Worm (Caenorhabditis elegans): ENCODE results near the gene zig-5.

zig-5 gene

ce11 chrIII:10983153-10983552 lies 29.8 kb upstream of the zig-5 start, which contains the start of gene col-92:
Gene col-92 (minus strand): TSS chrIII:10983253.
- TF ChIP-seq tbx-11 (GFP tag; IDR thresholded peaks at IDR 0.05) (no peak), B0310.2 (tag; optimal IDR thresholded peaks at IDR 0.05) (no peak), scrt-1 (GFP tag; IDR thresholded peaks at IDR 0.05) (no peak), aly-1 (tag; optimal IDR thresholded peaks at IDR 0.05) (no peak), ets-7 (tag; optimal IDR thresholded peaks at IDR 0.05) (no peak), hmbx-1 (tag; optimal IDR thresholded peaks at IDR 0.05) (no peak), hnd-1 (tag; optimal IDR thresholded peaks at IDR 0.05) (no peak), tra-4 (tag; optimal IDR thresholded peaks at IDR 0.05) (no peak), tbx-37 (GFP tag; conservative IDR thresholded peaks at IDR 0.05) (no peak), ceh-36 (tag; optimal IDR thresholded peaks at IDR 0.05) (no peak), flt-1 (GFP tag; IDR thresholded peaks at IDR 0.05) (no peak), pes-1 (GFP tag; IDR thresholded peaks at IDR 0.05) (no peak), ceh-13 (GFP tag; optimal IDR thresholded peaks at IDR 0.05) (no peak), F13C5.2 (tag; optimal IDR thresholded peaks at IDR 0.05) (no peak), hmg-4 (GFP tag; optimal IDR thresholded peaks at IDR 0.05) (no peak)

- TF ChIP-seq pes-1 (GFP tag; IDR thresholded peaks at IDR 0.05) (no peak), sea-1 (GFP tag; conservative IDR thresholded peaks at IDR 0.05) (no peak), hnd-1 (tag; optimal IDR thresholded peaks at IDR 0.05) (no peak), tbx-37 (GFP tag; conservative IDR thresholded peaks at IDR 0.05) (no peak), ets-7 (tag; optimal IDR thresholded peaks at IDR 0.05) (no peak), flt-1 (GFP tag; IDR thresholded peaks at IDR 0.05) (no peak), aly-1 (tag; optimal IDR thresholded peaks at IDR 0.05) (no peak), B0310.2 (tag; optimal IDR thresholded peaks at IDR 0.05) (no peak), hmg-4 (GFP tag; optimal IDR thresholded peaks at IDR 0.05) (no peak)
Observed at ce11 chrIII:10981555-10981954, 28.2 kb upstream of the zig-5 start.

ce11 chrIII:10976580-10976979 lies 23.3 kb upstream of the zig-5 start:
- TF ChIP-seq ama-1 (optimal IDR thresholded peaks at IDR 0.05): no peak
- no peak for TF ChIP-seq hmbx-1 (tag; optimal IDR thresholded peaks at IDR 0.05)
- no peak for TF ChIP-seq ceh-36 (tag; optimal IDR thresholded peaks at IDR 0.05)
- TF ChIP-seq pes-1 (GFP tag; IDR thresholded peaks at IDR 0.05): no peak
- TF ChIP-seq flt-1 (GFP tag; IDR thresholded peaks at IDR 0.05): no peak
- TF ChIP-seq tra-4 (tag; optimal IDR thresholded peaks at IDR 0.05): no peak
- no peak for TF ChIP-seq ceh-13 (GFP tag; optimal IDR thresholded peaks at IDR 0.05)
- TF ChIP-seq B0310.2 (tag; optimal IDR thresholded peaks at IDR 0.05): no peak

- TF ChIP-seq tra-4 (tag; optimal IDR thresholded peaks at IDR 0.05): no peak
Observed at ce11 chrIII:10969644-10970043, 16.3 kb upstream of the zig-5 start, which contains the start of gene dhc-4. Gene dhc-4 (plus strand): TSS chrIII:10969944.

ce11 chrIII:10967010-10967409 lies 13.7 kb upstream of the zig-5 start, which contains the start of gene W05B2.2:
Gene W05B2.2 (minus strand): TSS chrIII:10967110.
- TF ChIP-seq ceh-36 (tag; optimal IDR thresholded peaks at IDR 0.05): no peak
- TF ChIP-seq hnd-1 (tag; optimal IDR thresholded peaks at IDR 0.05): no peak
- no peak for TF ChIP-seq ceh-13 (GFP tag; optimal IDR thresholded peaks at IDR 0.05)

- TF ChIP-seq tbx-11 (GFP tag; IDR thresholded peaks at IDR 0.05) (no peak), flt-1 (GFP tag; IDR thresholded peaks at IDR 0.05) (no peak), pes-1 (GFP tag; IDR thresholded peaks at IDR 0.05) (no peak), scrt-1 (GFP tag; IDR thresholded peaks at IDR 0.05) (no peak), ceh-36 (tag; optimal IDR thresholded peaks at IDR 0.05) (no peak), sea-1 (GFP tag; conservative IDR thresholded peaks at IDR 0.05) (no peak), ceh-13 (GFP tag; optimal IDR thresholded peaks at IDR 0.05) (no peak), B0310.2 (tag; optimal IDR thresholded peaks at IDR 0.05) (no peak), hnd-1 (tag; optimal IDR thresholded peaks at IDR 0.05) (no peak)
Observed at ce11 chrIII:10962910-10963309, 9.6 kb upstream of the zig-5 start.

- TF ChIP-seq F13C5.2 (tag; optimal IDR thresholded peaks at IDR 0.05): no peak
- TF ChIP-seq tra-4 (tag; optimal IDR thresholded peaks at IDR 0.05): no peak
Observed at ce11 chrIII:10960387-10960786, 7.1 kb upstream of the zig-5 start.

- no peak for TF ChIP-seq ets-7 (tag; optimal IDR thresholded peaks at IDR 0.05)
- no peak for TF ChIP-seq hmbx-1 (tag; optimal IDR thresholded peaks at IDR 0.05)
- TF ChIP-seq pes-1 (GFP tag; IDR thresholded peaks at IDR 0.05): no peak
- TF ChIP-seq B0310.2 (tag; optimal IDR thresholded peaks at IDR 0.05): no peak
- TF ChIP-seq ceh-13 (GFP tag; optimal IDR thresholded peaks at IDR 0.05): no peak
- no peak for TF ChIP-seq ceh-36 (tag; optimal IDR thresholded peaks at IDR 0.05)
- TF ChIP-seq hnd-1 (tag; optimal IDR thresholded peaks at IDR 0.05): no peak
- no peak for TF ChIP-seq scrt-1 (GFP tag; IDR thresholded peaks at IDR 0.05)
- TF ChIP-seq ama-1 (optimal IDR thresholded peaks at IDR 0.05): no peak
- TF ChIP-seq tra-4 (tag; optimal IDR thresholded peaks at IDR 0.05): no peak
- no peak for TF ChIP-seq F13C5.2 (tag; optimal IDR thresholded peaks at IDR 0.05)
- TF ChIP-seq tbx-37 (GFP tag; conservative IDR thresholded peaks at IDR 0.05): no peak
- TF ChIP-seq sea-1 (GFP tag; conservative IDR thresholded peaks at IDR 0.05): no peak
- no peak for TF ChIP-seq hmg-4 (GFP tag; optimal IDR thresholded peaks at IDR 0.05)
- TF ChIP-seq tbx-11 (GFP tag; IDR thresholded peaks at IDR 0.05): no peak
- TF ChIP-seq aly-1 (tag; optimal IDR thresholded peaks at IDR 0.05): no peak
Observed at ce11 chrIII:10957710-10958109, 4.4 kb upstream of the zig-5 start.

ce11 chrIII:10957236-10957635 lies 3.9 kb upstream of the zig-5 start:
- TF ChIP-seq tra-4 (tag; optimal IDR thresholded peaks at IDR 0.05): no peak
- TF ChIP-seq ceh-36 (tag; optimal IDR thresholded peaks at IDR 0.05): no peak

Measured in whole organism, early embryonic.